Fruit fly (Drosophila melanogaster): Measurements from ENCODE around the gene tnc.
A peak's percentile ranks its signal among the peaks of the same experiment; 100 is the strongest.

The tnc gene

dm6 chr3R:25056016-25056415 lies 71.8 kb downstream of the tnc start, which contains the start of the genes CG31111 and stac (continued):
- TF ChIP-seq CG9797 (GFP tag; optimal IDR thresholded peaks at IDR 0.05) = peak; percentile 46
- TF ChIP-seq Dll (GFP tag; IDR thresholded peaks at IDR 0.05; ENCODE audit: partially characterized antibody) = no peak
- TF ChIP-seq exex (tag; optimal IDR thresholded peaks at IDR 0.05) = peak; percentile 29
- no peak for TF ChIP-seq CG1024 (GFP tag; IDR thresholded peaks at IDR 0.05)
- peak; percentile 42 for TF ChIP-seq Hmx (GFP tag; optimal IDR thresholded peaks at IDR 0.05)
- no peak for TF ChIP-seq CG8359 (GFP tag; optimal IDR thresholded peaks at IDR 0.05; ENCODE audit: borderline replicate concordance)
- TF ChIP-seq CG13123 (GFP tag; optimal IDR thresholded peaks at IDR 0.05) = no peak
- TF ChIP-seq Eip74EF (GFP tag; optimal IDR thresholded peaks at IDR 0.05) = peak in 1 of 2 experiments; percentile 10
- peak; percentile 8 for TF ChIP-seq CG7928 (GFP tag; optimal IDR thresholded peaks at IDR 0.05)
- peak; percentile 37 for TF ChIP-seq CG8924 (tag; optimal IDR thresholded peaks at IDR 0.05)
- peak; percentile 14 for TF ChIP-seq sug (tag; optimal IDR thresholded peaks at IDR 0.05)
- peak; percentile 51 for TF ChIP-seq Fer1 (GFP tag; optimal IDR thresholded peaks at IDR 0.05)
- TF ChIP-seq Oli (tag; optimal IDR thresholded peaks at IDR 0.05) = no peak
- TF ChIP-seq PHDP (tag; optimal IDR thresholded peaks at IDR 0.05) = peak; percentile 20
- TF ChIP-seq CG2889 (GFP tag; IDR thresholded peaks at IDR 0.05) = no peak
- no peak for TF ChIP-seq CG17568 (GFP tag; optimal IDR thresholded peaks at IDR 0.05)
- TF ChIP-seq ci (GFP tag; IDR thresholded peaks at IDR 0.05) = no peak
- peak; percentile 5 for TF ChIP-seq CG2712 (tag; optimal IDR thresholded peaks at IDR 0.05)
- peak; percentile 90 for TF ChIP-seq grn (GFP tag; optimal IDR thresholded peaks at IDR 0.05)
- no peak for TF ChIP-seq HHEX (GFP tag; optimal IDR thresholded peaks at IDR 0.05)
- no peak for TF ChIP-seq Sox102F (GFP tag; optimal IDR thresholded peaks at IDR 0.05)
- TF ChIP-seq CG1603 (tag; optimal IDR thresholded peaks at IDR 0.05) = peak; percentile 24
- no peak for TF ChIP-seq CG6813 (GFP tag; optimal IDR thresholded peaks at IDR 0.05)
- TF ChIP-seq Poxn (GFP tag; IDR thresholded peaks at IDR 0.05) = no peak
- TF ChIP-seq MBD-R2 (GFP tag; IDR thresholded peaks at IDR 0.05) = peak; percentile 65

dm6 chr3R:25056488-25057157 lies 72.4 kb downstream of the tnc start:
- TF ChIP-seq nmo (GFP tag; optimal IDR thresholded peaks at IDR 0.05) = no peak
- no peak for TF ChIP-seq jumu (GFP tag; optimal IDR thresholded peaks at IDR 0.05)
- no peak for TF ChIP-seq CG3065 (GFP tag; optimal IDR thresholded peaks at IDR 0.05)
- TF ChIP-seq dmrt99B (tag; optimal IDR thresholded peaks at IDR 0.05) = no peak
- no peak for TF ChIP-seq CG14667 (GFP tag; IDR thresholded peaks at IDR 0.05)
- no peak for TF ChIP-seq CG17802 (tag; optimal IDR thresholded peaks at IDR 0.05)
- no peak for TF ChIP-seq CG17912 (GFP tag; optimal IDR thresholded peaks at IDR 0.05)
- no peak for TF ChIP-seq CG4730 (GFP tag; IDR thresholded peaks at IDR 0.05)
- TF ChIP-seq gro (GFP tag; optimal IDR thresholded peaks at IDR 0.05) = no peak
- TF ChIP-seq shn (GFP tag; optimal IDR thresholded peaks at IDR 0.05) = no peak
- no peak for TF ChIP-seq CG18262 (tag; optimal IDR thresholded peaks at IDR 0.05)
- no peak for TF ChIP-seq CG10654 (GFP tag; optimal IDR thresholded peaks at IDR 0.05)
- no peak for TF ChIP-seq repo (GFP tag; optimal IDR thresholded peaks at IDR 0.05)
- TF ChIP-seq CG9797 (GFP tag; optimal IDR thresholded peaks at IDR 0.05) = no peak
- TF ChIP-seq klu (GFP tag; IDR thresholded peaks at IDR 0.05) = no peak
- TF ChIP-seq CG2120 (GFP tag; optimal IDR thresholded peaks at IDR 0.05) = no peak
- TF ChIP-seq CG2199 (GFP tag; IDR thresholded peaks at IDR 0.05) = no peak
- TF ChIP-seq sna (GFP tag; IDR thresholded peaks at IDR 0.05; ENCODE audit: partially characterized antibody) = no peak
- no peak for TF ChIP-seq CG12236 (GFP tag; optimal IDR thresholded peaks at IDR 0.05)
- TF ChIP-seq Xrp1 (GFP tag; IDR thresholded peaks at IDR 0.05) = no peak
- TF ChIP-seq Hr51 (GFP tag; optimal IDR thresholded peaks at IDR 0.05) = no peak
- no peak for TF ChIP-seq bbx (GFP tag; IDR thresholded peaks at IDR 0.05; ENCODE audit: partially characterized antibody)
- peak; percentile 28 for TF ChIP-seq scrt (GFP tag; optimal IDR thresholded peaks at IDR 0.05)
- no peak for TF ChIP-seq CG18011 (GFP tag; optimal IDR thresholded peaks at IDR 0.05)
- no peak for TF ChIP-seq grau (tag; optimal IDR thresholded peaks at IDR 0.05)
- peak; percentile 8 for TF ChIP-seq kay (GFP tag; optimal IDR thresholded peaks at IDR 0.05)
